Worm (Caenorhabditis elegans): ENCODE measurements around the gene Y22D7AL.11.

- TF ChIP-seq jun-1 (tag; optimal IDR thresholded peaks at IDR 0.05) (no peak), lsy-12 (tag; optimal IDR thresholded peaks at IDR 0.05) (no peak)
Measured at ce11 chrIII:1621330-1621729, 12.8 kb downstream of the Y22D7AL.11 start.

Measured in whole organism, L3 larva.